Worm (Caenorhabditis elegans) whole organism, L1 larva: ENCODE data around the gene C03B1.5.

Experiments used
- Y116A8C.19 ChIP-seq: sonication (generic microtip); optimal IDR thresholded peaks from 2 replicates; lab custom pipeline; 2016; ENCODE audit warnings: missing compliant biosample characterization, missing genetic modification characterization, borderline replicate concordance
- blmp-1 ChIP-seq: fragments of 150-350 bp; optimal IDR thresholded peaks from 2 replicates; lab custom pipeline; 2014; ENCODE audit warnings: missing biosample characterization, missing genetic modification characterization
- ceh-8 ChIP-seq: fragments of 200-800 bp; sonication (Bioruptor generic); optimal IDR thresholded peaks from 2 replicates; lab custom pipeline; 2018; ENCODE audit warnings: mild to moderate bottlenecking, missing genetic modification characterization, moderate library complexity, missing compliant biosample characterization
- ceh-88 ChIP-seq: fragments of 200-800 bp; sonication (Bioruptor generic); IDR thresholded peaks from 2 replicates; pipeline ENCODE4 v1.3.6; 2022; ENCODE audit warnings: missing genetic modification characterization, missing compliant biosample characterization
- dsc-1 ChIP-seq: sonication (generic microtip); optimal IDR thresholded peaks from 2 replicates; lab custom pipeline; 2016; ENCODE audit warnings: mild to moderate bottlenecking, missing genetic modification characterization, missing compliant biosample characterization
- efl-1 ChIP-seq, 4 experiments: fragments of 150-350 bp; optimal IDR thresholded peaks in 3 of 4; peaks in 1 of 4; 1 replicate in 1 of 4; 2 replicates in 3 of 4; lab custom pipeline; 2014; ENCODE audit warnings: missing biosample characterization in 2 of 4, missing genetic modification characterization in 2 of 4, missing genetic modification reagents in 2 of 4
- ets-5 ChIP-seq: fragments of 200-800 bp; sonication (Bioruptor generic); IDR thresholded peaks from 2 replicates; pipeline ENCODE4 v1.3.6; 2022; ENCODE audit warnings: missing genetic modification characterization, missing compliant biosample characterization
- fkh-10 ChIP-seq: sonication (generic microtip); optimal IDR thresholded peaks from 2 replicates; lab custom pipeline; 2017; ENCODE audit warnings: missing biosample characterization, missing genetic modification reagents, missing genetic modification characterization
- fkh-8 ChIP-seq: sonication (generic microtip); optimal IDR thresholded peaks from 2 replicates; lab custom pipeline; 2016; ENCODE audit warnings: mild to moderate bottlenecking, missing genetic modification characterization, missing compliant biosample characterization
- grh-1 ChIP-seq: fragments of 200-800 bp; sonication (Bioruptor generic); IDR thresholded peaks from 2 replicates; pipeline ENCODE4 v1.3.6; 2022; ENCODE audit warnings: missing genetic modification reagents, missing genetic modification characterization, missing compliant biosample characterization
- hlh-17 ChIP-seq: fragments of 200-800 bp; sonication (Bioruptor generic); optimal IDR thresholded peaks from 2 replicates; lab custom pipeline; 2018; ENCODE audit warnings: missing genetic modification characterization, mild to moderate bottlenecking, missing compliant biosample characterization, moderate library complexity, borderline replicate concordance
- isw-1 ChIP-seq: fragments of 200-800 bp; sonication (Bioruptor generic); IDR thresholded peaks from 2 replicates; pipeline ENCODE4 v1.3.6; 2022; ENCODE audit warnings: missing genetic modification characterization, missing compliant biosample characterization
- lsy-2 ChIP-seq, 2 experiments: fragments of 150-350 bp; optimal IDR thresholded peaks; 2 replicates each; lab custom pipeline; 2014; ENCODE audit warnings: missing biosample characterization in 2 of 2, missing genetic modification characterization in 2 of 2
- mab-9 ChIP-seq: fragments of 200-800 bp; sonication (Bioruptor generic); IDR thresholded peaks from 2 replicates; pipeline ENCODE4 v1.3.6; 2022; ENCODE audit warnings: missing genetic modification reagents, missing genetic modification characterization, missing compliant biosample characterization
- nhr-12 ChIP-seq: sonication (generic microtip); optimal IDR thresholded peaks from 2 replicates; lab custom pipeline; 2017; ENCODE audit warnings: missing biosample characterization, missing genetic modification characterization
- nhr-20 ChIP-seq: sonication (generic microtip); optimal IDR thresholded peaks from 2 replicates; lab custom pipeline; 2016; ENCODE audit warnings: mild to moderate bottlenecking, missing genetic modification characterization, missing compliant biosample characterization
- nhr-71 ChIP-seq: sonication (generic microtip); optimal IDR thresholded peaks from 2 replicates; lab custom pipeline; 2016; ENCODE audit warnings: mild to moderate bottlenecking, missing genetic modification characterization, moderate library complexity, missing compliant biosample characterization
- nhr-84 ChIP-seq: sonication (generic microtip); optimal IDR thresholded peaks from 2 replicates; lab custom pipeline; 2017; ENCODE audit warnings: missing biosample characterization, missing genetic modification characterization
- nhr-85 ChIP-seq: sonication (generic microtip); peaks from one replicate; lab custom pipeline; 2016; ENCODE audit warnings: missing genetic modification characterization, inconsistent platforms, missing compliant biosample characterization
- pax-3 ChIP-seq: fragments of 200-800 bp; sonication (Bioruptor generic); optimal IDR thresholded peaks from 2 replicates; lab custom pipeline; 2018; ENCODE audit warnings: mild to moderate bottlenecking, missing genetic modification characterization, moderate library complexity, missing compliant biosample characterization
- pqm-1 ChIP-seq: sonication (generic microtip); optimal IDR thresholded peaks from 3 replicates; lab custom pipeline; 2017; ENCODE audit warnings: missing biosample characterization, missing genetic modification characterization
- snpc-4 ChIP-seq: fragments of 150-350 bp; optimal IDR thresholded peaks from 2 replicates; lab custom pipeline; 2014; ENCODE audit warnings: missing biosample characterization, missing genetic modification characterization
- sox-4 ChIP-seq: sonication (generic microtip); optimal IDR thresholded peaks from 2 replicates; lab custom pipeline; 2016; ENCODE audit warnings: missing genetic modification characterization, missing compliant biosample characterization
- sptf-1 ChIP-seq: fragments of 150-350 bp; optimal IDR thresholded peaks from 2 replicates; lab custom pipeline; 2014; ENCODE audit warnings: missing biosample characterization, missing genetic modification characterization
- unc-86 ChIP-seq: sonication (generic microtip); optimal IDR thresholded peaks from 2 replicates; lab custom pipeline; 2016; ENCODE audit warnings: missing genetic modification characterization, missing compliant biosample characterization
- unc-98 ChIP-seq: fragments of 200-800 bp; sonication (Bioruptor generic); IDR thresholded peaks from 2 replicates; pipeline ENCODE4 v1.3.6; 2022; ENCODE audit warnings: missing genetic modification characterization, missing compliant biosample characterization
- vab-15 ChIP-seq: sonication (generic microtip); optimal IDR thresholded peaks from 2 replicates; lab custom pipeline; 2017; ENCODE audit warnings: missing genotype, mild to moderate bottlenecking, missing genetic modification characterization, missing compliant biosample characterization
- xbp-1 ChIP-seq: sonication (generic microtip); optimal IDR thresholded peaks from 2 replicates; lab custom pipeline; 2016; ENCODE audit warnings: missing genetic modification characterization, missing compliant biosample characterization
- ztf-11 ChIP-seq, 2 experiments: sonication (generic microtip); optimal IDR thresholded peaks; 2 replicates each; lab custom pipeline; 2016 to 2017; ENCODE audit warnings: missing genetic modification characterization in 2 of 2, missing biosample characterization in 1 of 2, missing compliant biosample characterization in 1 of 2
- ztf-4 ChIP-seq: fragments of 150-350 bp; optimal IDR thresholded peaks from 2 replicates; lab custom pipeline; 2014; ENCODE audit warnings: missing biosample characterization, missing genetic modification characterization

Gene C03B1.5

DNA sequence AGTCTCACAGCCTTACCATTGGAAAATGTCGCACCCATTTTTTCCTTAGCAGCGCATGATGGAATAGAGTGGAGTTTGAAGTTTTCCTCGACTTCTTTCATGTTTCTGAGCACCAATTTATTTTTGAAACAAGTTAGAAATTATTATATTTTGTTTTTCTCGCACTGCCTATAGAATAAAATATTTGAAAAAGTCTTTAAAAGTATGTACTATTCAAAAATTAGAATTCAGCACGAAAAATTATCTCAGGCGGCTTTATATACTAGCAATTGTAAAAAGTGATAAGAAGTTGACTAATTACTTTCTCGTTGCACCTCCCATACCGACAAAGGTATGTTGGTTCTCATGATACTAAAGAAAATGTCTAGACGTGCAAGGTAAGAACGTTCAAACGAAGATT is 8.4 kb upstream of the C03B1.5 start, which contains the start of gene C03B1.9:
TSS of gene C03B1.9 (minus strand) at position 101 of the 400 bp plus-strand sequence.
- TF ChIP-seq ztf-4 (tag; lab: Kevin White, UChicago) (no peak), sptf-1 (no peak), dsc-1 (no peak), mab-9 (GFP tag; lab: Robert Waterston, UW) (no peak), nhr-71 (tag; lab: Kevin White, UChicago) (no peak), vab-15 (tag; lab: Kevin White, UChicago) (no peak), nhr-12 (tag; lab: Kevin White, UChicago) (no peak)
- TF ChIP-seq, all 84 proteins: peak for 0

ce11 chrX:6350016-6350415 is 5.4 kb upstream of the C03B1.5 start, which contains the start of gene C03B1.6:
Gene C03B1.6 (plus strand): TSS chrX:6350316.
- no peak for TF ChIP-seq fkh-10 (GFP tag; lab: Kevin White, UChicago)
- peak; percentile 7 for TF ChIP-seq dsc-1

- TF ChIP-seq xbp-1 (tag; lab: Kevin White, UChicago), result peak; percentile 15
- no peak for TF ChIP-seq unc-98 (GFP tag; lab: Robert Waterston, UW)
- peak; percentile 78 for TF ChIP-seq fkh-8 (tag; lab: Kevin White, UChicago)
- no peak for TF ChIP-seq Y116A8C.19 (tag; lab: Kevin White, UChicago)
- peak; percentile 51 for TF ChIP-seq nhr-71 (tag; lab: Kevin White, UChicago)
- peak; percentile 3 for TF ChIP-seq nhr-20 (tag; lab: Kevin White, UChicago)
- TF ChIP-seq sox-4 (tag; lab: Kevin White, UChicago), result peak; percentile 43
- peak; percentile 60 for TF ChIP-seq ceh-8
- no peak for TF ChIP-seq pqm-1 (tag; lab: Kevin White, UChicago)
These were observed 1.6 kb upstream of the C03B1.5 start for ce11 chrX:6353763-6354162.

DNA sequence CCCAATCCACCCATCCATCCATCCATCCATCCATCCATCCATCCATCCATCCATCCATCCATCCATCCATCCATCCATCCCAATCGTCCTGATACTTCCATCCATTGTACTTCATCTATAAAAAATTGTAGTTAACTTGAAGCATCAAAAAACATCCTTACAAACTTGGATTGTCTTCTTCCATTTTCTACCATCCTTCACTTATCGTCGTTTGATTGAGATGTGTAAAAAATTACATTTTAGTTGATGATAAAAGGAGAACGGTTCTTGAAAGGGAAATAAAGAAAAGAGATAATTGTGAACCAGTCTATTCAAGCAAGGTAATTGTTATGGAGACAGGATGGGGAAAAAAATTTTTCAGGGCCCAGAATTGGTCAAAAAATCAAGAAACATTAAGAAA is 2.4 kb downstream of the C03B1.5 start, which contains the start of gene C03B1.10:
TSS of gene C03B1.10 (minus strand) at position 101 of the 400 bp plus-strand sequence.
- TF ChIP-seq snpc-4, result no peak
- TF ChIP-seq sptf-1, result no peak
- TF ChIP-seq nhr-71 (tag; lab: Kevin White, UChicago), result no peak
- TF ChIP-seq Y116A8C.19 (tag; lab: Kevin White, UChicago), result no peak
- no peak for TF ChIP-seq hlh-17 (GFP tag; lab: Kevin White, UChicago)

ce11 chrX:6360077-6360476 is 4.7 kb downstream of the C03B1.5 start:
- no peak for TF ChIP-seq ztf-11 (tag; optimal IDR thresholded peaks at IDR 0.05; lab: Kevin White, UChicago)
- no peak for TF ChIP-seq ceh-88 (GFP tag; lab: Robert Waterston, UW)
- TF ChIP-seq unc-86 (tag; lab: Kevin White, UChicago), result no peak
- TF ChIP-seq fkh-10 (GFP tag; lab: Kevin White, UChicago), result no peak
- no peak for TF ChIP-seq pax-3 (tag; lab: Kevin White, UChicago)
- no peak for TF ChIP-seq Y116A8C.19 (tag; lab: Kevin White, UChicago)
- TF ChIP-seq nhr-84 (tag; lab: Kevin White, UChicago), result no peak
- TF ChIP-seq blmp-1 (tag; lab: Kevin White, UChicago), result no peak

ce11 chrX:6360658-6361057 is 5.3 kb downstream of the C03B1.5 start, which contains the start of gene C03B1.14:
Gene C03B1.14 (minus strand): TSS chrX:6360758.
- TF ChIP-seq lsy-2 (tag; optimal IDR thresholded peaks at IDR 0.05; lab: Kevin White, UChicago) (no peak), grh-1 (GFP tag; lab: Robert Waterston, UW) (no peak), nhr-85 (tag; lab: Kevin White, UChicago) (no peak), ets-5 (GFP tag; lab: Robert Waterston, UW) (no peak)
- TF ChIP-seq, all 84 proteins: peak for 0

DNA sequence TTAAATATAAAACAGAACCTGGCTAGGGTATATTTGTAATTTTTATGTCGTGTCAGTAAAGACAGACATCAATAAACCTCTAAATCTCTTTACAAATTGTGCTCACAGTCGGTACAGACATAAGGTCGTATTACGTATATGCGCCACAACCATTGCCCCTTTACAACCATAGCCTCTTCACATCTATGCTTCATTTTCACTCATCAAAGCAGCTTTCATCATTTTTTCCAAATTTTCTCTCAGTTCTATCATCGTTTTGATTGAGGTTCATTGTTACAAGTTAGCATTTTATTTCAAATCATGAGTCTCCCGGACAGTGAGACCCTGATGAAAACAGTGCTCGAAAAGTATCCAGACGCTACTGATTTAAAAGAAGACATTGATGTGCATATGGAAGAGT is 8.8 kb downstream of the C03B1.5 start, which contains the start of gene C03B1.4:
TSS of gene C03B1.4 (plus strand) at position 301 of the 400 bp plus-strand sequence.
- TF ChIP-seq isw-1 (GFP tag; lab: Robert Waterston, UW), result no peak
- no peak for TF ChIP-seq efl-1 (optimal IDR thresholded peaks at IDR 0.05; lab: Kevin White, UChicago)
- TF ChIP-seq efl-1 (GFP tag; optimal IDR thresholded peaks at IDR 0.05 in 1 of 2; lab: Kevin White, UChicago), result peak in 1 of 2 experiments; percentile 29
